Fruit fly (Drosophila melanogaster): Measurements from ENCODE around the gene CG42728.
A peak's percentile ranks its signal among the peaks of the same experiment; 100 is the strongest.

CG42728 gene

DNA sequence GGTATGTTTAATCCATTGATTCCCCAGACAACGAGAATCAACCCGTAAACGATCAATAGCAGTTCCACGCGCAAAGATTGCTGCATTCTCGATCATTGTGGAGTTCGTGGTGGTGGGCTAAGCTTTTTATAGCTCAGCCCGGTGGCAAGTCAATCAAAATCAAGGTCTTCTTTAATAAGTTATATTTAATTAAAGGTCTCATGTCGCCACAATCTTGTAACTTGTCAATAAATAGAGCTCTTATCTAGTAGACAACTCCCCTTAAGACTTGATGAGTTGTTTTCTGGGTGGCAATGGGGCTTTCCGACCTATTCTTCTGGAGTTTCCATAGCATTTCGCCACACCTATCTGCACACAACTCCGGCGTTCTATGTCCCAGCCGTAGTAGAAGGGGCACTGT lies at the start of gene CG42728:
Gene CG42728, minus strand, starts transcription at position 101 of the 400 bp plus-strand sequence.
- no peak for TF ChIP-seq topi (GFP tag; optimal IDR thresholded peaks at IDR 0.05)
- TF ChIP-seq CG34406 (GFP tag; optimal IDR thresholded peaks at IDR 0.05): no peak
- TF ChIP-seq Hr38 (GFP tag; optimal IDR thresholded peaks at IDR 0.05): no peak
- TF ChIP-seq CG10631 (GFP tag; optimal IDR thresholded peaks at IDR 0.05): no peak

DNA sequence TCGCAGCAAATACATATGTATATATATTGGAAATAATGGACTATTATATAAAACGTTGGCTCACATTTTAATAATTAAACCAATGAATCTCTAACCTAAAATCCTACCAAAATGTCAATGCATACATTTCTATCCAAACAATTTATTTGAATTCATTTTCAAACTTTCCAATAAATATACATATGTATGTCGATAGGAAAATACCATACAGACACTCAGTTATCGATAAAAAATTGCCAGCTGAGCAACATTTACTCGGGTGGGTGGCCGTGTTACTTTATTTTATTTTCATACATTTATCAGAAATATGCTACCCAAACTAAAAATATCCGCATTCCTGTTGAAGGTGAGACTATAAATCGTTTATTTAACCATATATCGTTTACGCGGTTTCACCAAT lies 48.4 kb upstream of the CG42728 start, which contains the start of gene Ufsp2:
Gene Ufsp2, plus strand, starts transcription at position 214 of the 400 bp plus-strand sequence.
- TF ChIP-seq Eip78C (GFP tag): no peak
- no peak for TF ChIP-seq CG6854 (GFP tag; optimal IDR thresholded peaks at IDR 0.05)
- no peak for TF ChIP-seq CG6808 (GFP tag; optimal IDR thresholded peaks at IDR 0.05)
- TF ChIP-seq Sox102F (GFP tag; optimal IDR thresholded peaks at IDR 0.05): no peak
- TF ChIP-seq Ets21C (GFP tag; optimal IDR thresholded peaks at IDR 0.05): no peak
- TF ChIP-seq esn (GFP tag; optimal IDR thresholded peaks at IDR 0.05): no peak

DNA sequence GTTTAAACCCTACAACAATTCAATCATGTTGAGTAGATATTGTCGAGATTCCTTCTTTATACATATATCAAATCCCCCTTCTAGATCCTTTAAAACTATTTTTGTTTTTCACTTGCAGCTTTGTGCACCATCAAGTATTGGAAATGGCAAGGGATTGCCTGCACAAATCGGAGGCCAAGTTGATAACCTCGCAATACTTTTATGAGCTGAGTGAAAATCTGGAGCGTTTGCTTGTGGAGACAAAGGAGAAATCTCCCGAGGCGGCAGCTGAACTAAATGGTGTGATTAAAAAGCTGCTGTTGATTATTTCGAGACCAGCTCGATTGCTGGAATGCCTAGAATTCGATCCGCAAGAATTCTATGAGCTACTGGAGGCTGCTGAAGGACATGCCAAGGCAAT lies 42.6 kb upstream of the CG42728 start:
- TF ChIP-seq CG11762 (GFP tag; optimal IDR thresholded peaks at IDR 0.05; ENCODE audit: insufficient read depth) (no peak), svp (GFP tag) (peak; percentile 94)

DNA sequence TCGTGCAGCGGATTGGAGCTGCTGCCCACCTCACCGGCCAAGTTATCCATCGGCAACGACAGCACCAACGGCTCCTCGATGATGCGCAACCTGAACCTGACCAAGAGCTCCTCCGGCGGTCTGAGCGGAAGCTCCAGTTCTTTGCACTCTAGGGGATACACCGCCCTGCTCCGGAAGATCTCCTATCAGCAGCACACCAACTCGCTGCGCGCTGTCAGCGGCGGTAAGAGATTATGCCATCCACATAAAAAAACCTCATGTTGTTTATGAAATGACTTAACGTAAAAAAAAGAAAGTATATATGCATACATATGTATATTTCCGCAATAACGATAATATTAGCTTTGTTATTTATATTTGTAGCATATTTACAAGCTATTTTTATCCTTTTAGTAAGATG lies 40.8 kb upstream of the CG42728 start:
- TF ChIP-seq svp (GFP tag) (peak; percentile 84), CG9139 (GFP tag; optimal IDR thresholded peaks at IDR 0.05) (no peak)

DNA sequence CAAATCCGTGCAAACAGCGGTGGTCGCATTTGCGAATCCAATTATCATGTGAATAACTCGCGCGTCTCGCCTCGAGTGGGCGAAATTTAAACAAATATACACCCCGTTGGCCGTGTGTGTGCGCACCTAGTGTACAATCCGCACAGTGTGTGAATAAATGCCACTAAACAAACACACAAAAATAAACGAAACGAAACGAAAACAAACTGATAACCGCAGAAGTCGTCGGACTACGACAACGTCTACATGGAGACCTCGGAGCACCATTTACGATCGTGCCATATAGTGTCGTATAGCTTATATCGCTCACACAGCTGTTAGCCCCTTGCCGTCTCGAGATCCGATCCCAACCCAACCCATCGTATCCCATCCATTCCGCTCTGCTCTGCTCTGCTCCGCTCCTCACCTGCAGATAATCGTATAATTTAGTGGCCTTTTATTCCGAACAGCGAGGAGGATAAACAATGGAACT lies 38.5 kb upstream of the CG42728 start:
- TF ChIP-seq vri (GFP tag; optimal IDR thresholded peaks at IDR 0.05) (peak; percentile 71), fkh (GFP tag; optimal IDR thresholded peaks at IDR 0.05) (peak; percentile 100), Hr4 (GFP tag; optimal IDR thresholded peaks at IDR 0.05) (no peak), CG16779 (tag; optimal IDR thresholded peaks at IDR 0.05) (peak; percentile 51), Sox14 (GFP tag; optimal IDR thresholded peaks at IDR 0.05) (peak; percentile 45), Eip93F (GFP tag; optimal IDR thresholded peaks at IDR 0.05) (no peak), CG6163 (GFP tag; IDR thresholded peaks at IDR 0.05) (peak; percentile 61; the same call in 2 of the 3 replicates), CG8319 (GFP tag; optimal IDR thresholded peaks at IDR 0.05) (peak; percentile 76), Hr38 (GFP tag; optimal IDR thresholded peaks at IDR 0.05) (no peak), svp (GFP tag) (peak; percentile 65), ss (GFP tag; optimal IDR thresholded peaks at IDR 0.05) (peak in 1 of 2 experiments; percentile 32), eg (GFP tag; IDR thresholded peaks at IDR 0.05) (peak; percentile 6; the same call in 1 of the 3 replicates), CG15336 (GFP tag; IDR thresholded peaks at IDR 0.05) (no peak), CG34406 (GFP tag; optimal IDR thresholded peaks at IDR 0.05) (peak; percentile 38), topi (GFP tag; optimal IDR thresholded peaks at IDR 0.05) (peak; percentile 1), esn (GFP tag; optimal IDR thresholded peaks at IDR 0.05) (peak; percentile 6), CG6854 (GFP tag; optimal IDR thresholded peaks at IDR 0.05) (peak; percentile 13), Eip78C (GFP tag) (peak; percentile 84), CG8632 (GFP tag; optimal IDR thresholded peaks at IDR 0.05) (no peak)

DNA sequence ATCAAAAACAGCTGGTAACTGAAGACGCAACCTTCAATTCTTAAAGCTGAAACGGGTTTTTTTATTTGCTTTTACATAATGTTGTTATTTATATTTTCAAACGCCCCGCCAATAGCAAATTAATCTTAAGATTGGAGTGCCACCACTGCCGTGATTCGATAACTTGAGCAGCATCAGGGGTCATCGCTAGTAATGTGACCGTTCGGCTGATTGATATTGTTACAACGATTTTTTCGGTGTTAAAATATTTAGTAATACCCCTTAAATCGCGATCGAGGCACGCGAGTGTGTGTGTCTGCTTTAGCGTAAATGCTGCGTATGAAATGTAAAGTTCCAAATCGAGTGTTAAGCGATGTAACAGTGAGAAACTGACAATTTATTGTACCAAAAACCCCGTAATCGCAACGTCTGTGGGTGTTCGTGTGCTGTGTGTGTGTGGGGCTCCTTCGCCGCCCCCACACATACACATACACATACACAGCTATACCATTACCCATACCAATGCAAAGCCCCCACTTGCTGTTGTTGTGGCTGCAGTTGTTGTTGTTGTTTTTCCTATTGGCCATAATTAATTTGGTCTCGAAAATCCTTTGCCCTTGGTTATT lies 37.9 kb upstream of the CG42728 start, which contains the start of gene dop:
Gene dop, plus strand, starts transcription at position 185 of the 605 bp plus-strand sequence.
- TF ChIP-seq dsx (GFP tag; optimal IDR thresholded peaks at IDR 0.05; ENCODE audit: poor library complexity, severe bottlenecking) (no peak), svp (GFP tag) (peak; percentile 75), CG31627 (GFP tag; optimal IDR thresholded peaks at IDR 0.05) (peak; percentile 49), net (GFP tag; optimal IDR thresholded peaks at IDR 0.05) (peak; percentile 4), CG6808 (GFP tag; optimal IDR thresholded peaks at IDR 0.05) (no peak), CG10669 (GFP tag; optimal IDR thresholded peaks at IDR 0.05) (no peak), Gug (GFP tag; IDR thresholded peaks at IDR 0.05) (no peak), Ets21C (GFP tag; optimal IDR thresholded peaks at IDR 0.05) (peak; percentile 20), Eip78C (GFP tag) (peak; percentile 70), CG1621 (tag; optimal IDR thresholded peaks at IDR 0.05) (no peak), CG6163 (GFP tag; IDR thresholded peaks at IDR 0.05) (peak; percentile 9; the same call in 1 of the 3 replicates), Hr39 (GFP tag; optimal IDR thresholded peaks at IDR 0.05) (peak; percentile 12), CG11902 (GFP tag; optimal IDR thresholded peaks at IDR 0.05) (no peak), CG3032 (tag; optimal IDR thresholded peaks at IDR 0.05) (peak; percentile 14), CG11762 (GFP tag; optimal IDR thresholded peaks at IDR 0.05; ENCODE audit: insufficient read depth) (no peak), Ets96B (tag; optimal IDR thresholded peaks at IDR 0.05) (no peak), CG8319 (GFP tag; optimal IDR thresholded peaks at IDR 0.05) (no peak), topi (GFP tag; optimal IDR thresholded peaks at IDR 0.05) (peak; percentile 11), fkh (GFP tag; optimal IDR thresholded peaks at IDR 0.05) (no peak), CG4318 (GFP tag; optimal IDR thresholded peaks at IDR 0.05) (no peak), esn (GFP tag; optimal IDR thresholded peaks at IDR 0.05) (peak; percentile 37), CG11294 (GFP tag; IDR thresholded peaks at IDR 0.05) (no peak), CG3919 (GFP tag; optimal IDR thresholded peaks at IDR 0.05) (no peak), CG7368 (GFP tag; optimal IDR thresholded peaks at IDR 0.05) (no peak), ss (GFP tag; optimal IDR thresholded peaks at IDR 0.05) (peak in 1 of 2 experiments; percentile 4)
